Fruit fly (Drosophila melanogaster): ENCODE measurements around the gene CadN2.

Gene CadN2

dm6 chr2L:17739428-17739827 is 135.6 kb downstream of the CadN2 start (continued):
- TF ChIP-seq CG6765 (GFP tag; optimal IDR thresholded peaks at IDR 0.05): no peak
- TF ChIP-seq gfzf (GFP tag; optimal IDR thresholded peaks at IDR 0.05): no peak
- no peak for TF ChIP-seq Max (GFP tag; optimal IDR thresholded peaks at IDR 0.05)
- no peak for TF ChIP-seq CG9817 (tag; optimal IDR thresholded peaks at IDR 0.05)
- TF ChIP-seq CG5953 (GFP tag; IDR thresholded peaks at IDR 0.05): no peak
- no peak for TF ChIP-seq bcd (GFP tag; optimal IDR thresholded peaks at IDR 0.05)
- no peak for TF ChIP-seq sob (GFP tag; IDR thresholded peaks at IDR 0.05)
- no peak for TF ChIP-seq CG7372 (GFP tag; IDR thresholded peaks at IDR 0.05)
- TF ChIP-seq CG13296 (GFP tag; optimal IDR thresholded peaks at IDR 0.05): no peak

Data from whole organism, embryonic.